Worm (Caenorhabditis elegans) whole organism, L2 larva: ENCODE data around the gene mog-1.

ENCODE experiments used
- R02D3.7 ChIP-seq: fragments of 150-350 bp; optimal IDR thresholded peaks from 2 replicates; lab custom pipeline; 2014; ENCODE audit warnings: missing biosample characterization, missing genetic modification characterization
- ZK546.5 ChIP-seq: sonication (generic microtip); optimal IDR thresholded peaks from 2 replicates; lab custom pipeline; 2017; ENCODE audit warnings: missing biosample characterization, missing genetic modification characterization
- ama-1 ChIP-seq: fragments of 150-350 bp; optimal IDR thresholded peaks from 2 replicates; lab custom pipeline; 2018; ENCODE audit warnings: inconsistent platforms
- ceh-82 ChIP-seq: fragments of 150-350 bp; optimal IDR thresholded peaks from 2 replicates; lab custom pipeline; 2014; ENCODE audit warnings: missing biosample characterization, missing genetic modification characterization
- crh-2 ChIP-seq: sonication (generic microtip); optimal IDR thresholded peaks from 2 replicates; lab custom pipeline; 2017; ENCODE audit warnings: missing biosample characterization, missing genetic modification characterization
- fos-1 ChIP-seq: fragments of 150-350 bp; optimal IDR thresholded peaks from 2 replicates; lab custom pipeline; 2014; ENCODE audit warnings: missing biosample characterization, missing genetic modification characterization
- lin-13 ChIP-seq: fragments of 150-350 bp; optimal IDR thresholded peaks from 2 replicates; lab custom pipeline; 2014; ENCODE audit warnings: missing biosample characterization, missing genetic modification reagents, missing genetic modification characterization
- mdl-1 ChIP-seq, 2 experiments: fragments of 150-350 bp in 1 of 2; sonication (generic microtip) in 1 of 2; optimal IDR thresholded peaks; 2 replicates each; lab custom pipeline; 2017; ENCODE audit warnings: missing biosample characterization in 2 of 2, missing genetic modification characterization in 2 of 2
- nhr-12 ChIP-seq: fragments of 150-350 bp; optimal IDR thresholded peaks from 2 replicates; lab custom pipeline; 2014; ENCODE audit warnings: missing biosample characterization, missing genetic modification characterization
- unc-62 ChIP-seq: fragments of 150-350 bp; optimal IDR thresholded peaks from 2 replicates; lab custom pipeline; 2014; ENCODE audit warnings: missing biosample characterization, missing genetic modification reagents, missing genetic modification characterization
- zag-1 ChIP-seq: fragments of 150-350 bp; optimal IDR thresholded peaks from 2 replicates; lab custom pipeline; 2014; ENCODE audit warnings: missing biosample characterization, missing genetic modification characterization

ce11 chrIII:9910608-9911479 is 45.2 kb downstream of the mog-1 start, which contains the start of the genes cyld-1 and F40F12.9:
- peak; percentile 55 for TF ChIP-seq fos-1
- no peak for TF ChIP-seq mdl-1 (tag; optimal IDR thresholded peaks at IDR 0.05; lab: Kevin White, UChicago)
- TF ChIP-seq nhr-12 = no peak
- no peak for TF ChIP-seq ZK546.5 (tag; lab: Kevin White, UChicago)
- TF ChIP-seq unc-62 (GFP tag; lab: Kevin White, UChicago) = no peak
- TF ChIP-seq zag-1 (tag; lab: Kevin White, UChicago) = no peak
- no peak for TF ChIP-seq lin-13 (GFP tag; lab: Kevin White, UChicago)
- TF ChIP-seq R02D3.7 (tag; lab: Kevin White, UChicago) = no peak
- TF ChIP-seq ceh-82 = no peak
- no peak for TF ChIP-seq crh-2 (tag; lab: Kevin White, UChicago)
- no peak for TF ChIP-seq ama-1 (lab: Kevin White, UChicago)
